Worm (Caenorhabditis elegans) whole organism, L4/young adult: ENCODE data around the gene nlp-76.

ENCODE experiments used
- W03F9.2 ChIP-seq: fragments of 150-350 bp; optimal IDR thresholded peaks from 2 replicates; lab custom pipeline; 2014; ENCODE audit warnings: missing biosample characterization, missing genetic modification characterization
- dao-5 ChIP-seq: sonication (generic microtip); optimal IDR thresholded peaks from 2 replicates; lab custom pipeline; 2016; ENCODE audit warnings: missing genotype, missing genetic modification characterization, moderate library complexity, missing compliant biosample characterization
- him-1 ChIP-seq: sonication (generic microtip); optimal IDR thresholded peaks from 2 replicates; lab custom pipeline; 2016; ENCODE audit warnings: missing genotype, missing genetic modification reagents, missing genetic modification characterization, missing compliant biosample characterization

nlp-76 gene

ce11 chrX:12663537-12663936 is at the start of gene nlp-76:
Gene nlp-76, minus strand, starts transcription at chrX:12663903.
- TF ChIP-seq him-1 (tag; lab: Kevin White, UChicago), result no peak
- no peak for TF ChIP-seq W03F9.2
- no peak for TF ChIP-seq dao-5 (tag; lab: Kevin White, UChicago)

ce11 chrX:12713014-12713413 is 49.3 kb upstream of the nlp-76 start:
- no peak for TF ChIP-seq him-1 (tag; lab: Kevin White, UChicago)
- TF ChIP-seq dao-5 (tag; lab: Kevin White, UChicago), result no peak
- no peak for TF ChIP-seq W03F9.2

ce11 chrX:12712353-12712752 is 48.6 kb upstream of the nlp-76 start, which contains the start of gene rgs-2:
Gene rgs-2, plus strand, starts transcription at chrX:12712653.
- TF ChIP-seq W03F9.2 (no peak), him-1 (tag; lab: Kevin White, UChicago) (no peak), dao-5 (tag; lab: Kevin White, UChicago) (no peak)

ce11 chrX:12704721-12705120 is 41.0 kb upstream of the nlp-76 start, which contains the start of gene nhr-272:
Gene nhr-272, minus strand, starts transcription at chrX:12704821.
- TF ChIP-seq dao-5 (tag; lab: Kevin White, UChicago) (no peak), him-1 (tag; lab: Kevin White, UChicago) (no peak), W03F9.2 (no peak)

- TF ChIP-seq him-1 (tag; lab: Kevin White, UChicago) (no peak), W03F9.2 (no peak), dao-5 (tag; lab: Kevin White, UChicago) (no peak)
Observed at ce11 chrX:12702713-12703112, 39.0 kb upstream of the nlp-76 start.

- TF ChIP-seq W03F9.2 (no peak), him-1 (tag; lab: Kevin White, UChicago) (no peak), dao-5 (tag; lab: Kevin White, UChicago) (no peak)
Observed at ce11 chrX:12701963-12702362, 38.3 kb upstream of the nlp-76 start, which contains the start of gene nhr-214. Gene nhr-214, minus strand, starts transcription at chrX:12702063.

ce11 chrX:12700456-12700855 is 36.8 kb upstream of the nlp-76 start, which contains the start of gene nhr-26:
Gene nhr-26, minus strand, starts transcription at chrX:12700465.
- TF ChIP-seq him-1 (tag; lab: Kevin White, UChicago) (no peak), W03F9.2 (no peak), dao-5 (tag; lab: Kevin White, UChicago) (no peak)

ce11 chrX:12693150-12693589 is 29.5 kb upstream of the nlp-76 start:
- TF ChIP-seq him-1 (tag; lab: Kevin White, UChicago) (peak; percentile 13), W03F9.2 (no peak)

- TF ChIP-seq dao-5 (tag; lab: Kevin White, UChicago) (no peak), W03F9.2 (no peak), him-1 (tag; lab: Kevin White, UChicago) (no peak)
Observed at ce11 chrX:12691740-12692383, 28.2 kb upstream of the nlp-76 start.

- TF ChIP-seq him-1 (tag; lab: Kevin White, UChicago), result no peak
- TF ChIP-seq W03F9.2, result no peak
- TF ChIP-seq dao-5 (tag; lab: Kevin White, UChicago), result no peak
Observed at ce11 chrX:12691306-12691705, 27.6 kb upstream of the nlp-76 start, which contains the start of gene ugt-50. Gene ugt-50, plus strand, starts transcription at chrX:12691573.

ce11 chrX:12690346-12690745 is 26.6 kb upstream of the nlp-76 start:
- no peak for TF ChIP-seq W03F9.2
- no peak for TF ChIP-seq dao-5 (tag; lab: Kevin White, UChicago)
- TF ChIP-seq him-1 (tag; lab: Kevin White, UChicago), result no peak

ce11 chrX:12689869-12690268 is 26.2 kb upstream of the nlp-76 start:
- no peak for TF ChIP-seq dao-5 (tag; lab: Kevin White, UChicago)
- no peak for TF ChIP-seq him-1 (tag; lab: Kevin White, UChicago)
- no peak for TF ChIP-seq W03F9.2

- TF ChIP-seq him-1 (tag; lab: Kevin White, UChicago) (no peak), W03F9.2 (no peak), dao-5 (tag; lab: Kevin White, UChicago) (no peak)
Observed at ce11 chrX:12688632-12689031, 24.9 kb upstream of the nlp-76 start.

- TF ChIP-seq dao-5 (tag; lab: Kevin White, UChicago) (no peak), W03F9.2 (no peak), him-1 (tag; lab: Kevin White, UChicago) (no peak)
Observed at ce11 chrX:12687482-12687881, 23.8 kb upstream of the nlp-76 start.

- TF ChIP-seq him-1 (tag; lab: Kevin White, UChicago) (no peak), dao-5 (tag; lab: Kevin White, UChicago) (no peak), W03F9.2 (no peak)
Observed at ce11 chrX:12679603-12680002, 15.9 kb upstream of the nlp-76 start.
